Fruit fly (Drosophila melanogaster) whole organism, prepupa: Measurements from ENCODE around the gene bip1.

ENCODE experiments used
- Blimp-1 ChIP-seq: fragments of 200-800 bp; sonication (Bioruptor generic); optimal IDR thresholded peaks from 3 replicates; lab custom pipeline; 2017; ENCODE audit warnings: missing biosample characterization, missing genetic modification characterization, mild to moderate bottlenecking, moderate library complexity, missing genetic modification reagents
- CG11294 ChIP-seq: fragments of 200-800 bp; sonication (Bioruptor generic); IDR thresholded peaks from 2 replicates; pipeline ENCODE4 v1.3.6; 2022; ENCODE audit warnings: missing biosample characterization, missing genetic modification characterization
- CG3032 ChIP-seq: fragments of 200-800 bp; optimal IDR thresholded peaks from 2 replicates; lab custom pipeline; 2019; ENCODE audit warnings: missing biosample characterization, mild to moderate bottlenecking, missing genetic modification characterization, moderate library complexity
- CG4318 ChIP-seq: fragments of 200-800 bp; sonication (Bioruptor generic); optimal IDR thresholded peaks from 3 replicates; lab custom pipeline; 2017; ENCODE audit warnings: missing biosample characterization, mild to moderate bottlenecking, missing genetic modification characterization
- CG6808 ChIP-seq: fragments of 200-800 bp; sonication (Bioruptor generic); optimal IDR thresholded peaks from 3 replicates; lab custom pipeline; 2017; ENCODE audit warnings: missing biosample characterization, missing genetic modification characterization, mild to moderate bottlenecking, moderate library complexity, missing genetic modification reagents
- CG8119 ChIP-seq: fragments of 200-800 bp; sonication (Bioruptor generic); IDR thresholded peaks from 3 replicates; pipeline ENCODE4 v1.3.6; 2022; ENCODE audit warnings: missing biosample characterization, missing genetic modification characterization
- achi ChIP-seq: fragments of 200-800 bp; sonication (Bioruptor generic); optimal IDR thresholded peaks from 3 replicates; lab custom pipeline; 2016; ENCODE audit warnings: missing biosample characterization, missing genetic modification characterization
- dac ChIP-seq: fragments of 200-800 bp; sonication (Bioruptor generic); optimal IDR thresholded peaks from 2 replicates; lab custom pipeline; 2017; ENCODE audit warnings: missing biosample characterization, mild to moderate bottlenecking, missing genetic modification characterization
- fkh ChIP-seq: fragments of 200-800 bp; sonication (Bioruptor generic); optimal IDR thresholded peaks from 3 replicates; lab custom pipeline; 2017; ENCODE audit warnings: missing biosample characterization, mild to moderate bottlenecking, missing genetic modification characterization, moderate library complexity
- lz ChIP-seq: fragments of 200-800 bp; sonication (Bioruptor generic); optimal IDR thresholded peaks from 3 replicates; lab custom pipeline; 2016; ENCODE audit warnings: missing biosample characterization, missing genetic modification characterization
- salr ChIP-seq, 2 experiments: fragments of 200-800 bp; sonication (Bioruptor generic); optimal IDR thresholded peaks; 3 replicates each; lab custom pipeline; 2016 to 2018; ENCODE audit warnings: missing biosample characterization in 2 of 2, missing genetic modification characterization in 2 of 2, mild to moderate bottlenecking in 1 of 2
- spab ChIP-seq: fragments of 200-800 bp; sonication (Bioruptor generic); optimal IDR thresholded peaks from 2 replicates; lab custom pipeline; 2017; ENCODE audit warnings: missing biosample characterization, mild to moderate bottlenecking, missing genetic modification characterization, missing genetic modification reagents
- topi ChIP-seq: fragments of 200-800 bp; sonication (Bioruptor generic); optimal IDR thresholded peaks from 3 replicates; lab custom pipeline; 2016; ENCODE audit warnings: missing biosample characterization, missing genetic modification characterization

dm6 chr3L:8086218-8086617, 27.7 kb upstream of the bip1 start:
- TF ChIP-seq dac (no peak), CG3032 (tag; lab: Kevin White, UChicago) (no peak), Blimp-1 (GFP tag; lab: Kevin White, UChicago) (no peak), CG8119 (GFP tag; lab: Robert Waterston, UW) (no peak), CG6808 (no peak), lz (no peak), topi (GFP tag; lab: Kevin White, UChicago) (no peak), spab (GFP tag; lab: Kevin White, UChicago) (no peak), CG4318 (GFP tag; lab: Kevin White, UChicago) (no peak), fkh (GFP tag; lab: Kevin White, UChicago) (no peak), achi (no peak), salr (GFP tag; optimal IDR thresholded peaks at IDR 0.05; lab: Kevin White, UChicago) (no peak), CG11294 (GFP tag; lab: Robert Waterston, UW) (no peak)
